In genomic region chrIII:832855-833504, ce11 we compare ENCODE assay signal across 6 worm cellular contexts.
TF ChIP-seq lines count a peak whose summit lies in the region.

TSS of gene zip-2 (plus strand) at chrIII:832982.

TF ChIP-seq in whole organism, L1 larva, 84 proteins besides CTCF, POLR2A, EP300 and RAD21 (continues in another document):
- TF ChIP-seq ceh-63 (GFP tag; optimal IDR thresholded peaks at IDR 0.05; lab: Kevin White, UChicago) (no peak), vab-15 (tag; optimal IDR thresholded peaks at IDR 0.05; lab: Kevin White, UChicago) (no peak), fos-1 (tag; optimal IDR thresholded peaks at IDR 0.05; lab: Kevin White, UChicago) (no peak), nhr-11 (tag; optimal IDR thresholded peaks at IDR 0.05; lab: Kevin White, UChicago) (no peak), mep-1 (tag; optimal IDR thresholded peaks at IDR 0.05; lab: Kevin White, UChicago) (no peak), snpc-4 (tag; optimal IDR thresholded peaks at IDR 0.05; lab: Kevin White, UChicago) (no peak), tbx-2 (tag; optimal IDR thresholded peaks at IDR 0.05; lab: Kevin White, UChicago) (no peak), lsy-2 (tag; optimal IDR thresholded peaks at IDR 0.05; lab: Kevin White, UChicago) (peak in 1 of 2 experiments; percentile 9), nhr-84 (tag; optimal IDR thresholded peaks at IDR 0.05; lab: Kevin White, UChicago) (no peak), sup-37 (GFP tag; optimal IDR thresholded peaks at IDR 0.05; lab: Kevin White, UChicago) (no peak), dsc-1 (tag; optimal IDR thresholded peaks at IDR 0.05; lab: Kevin White, UChicago) (no peak), nhr-77 (tag; optimal IDR thresholded peaks at IDR 0.05; lab: Kevin White, UChicago) (no peak), lin-13 (GFP tag; optimal IDR thresholded peaks at IDR 0.05; lab: Kevin White, UChicago) (no peak), zag-1 (tag; optimal IDR thresholded peaks at IDR 0.05; lab: Kevin White, UChicago) (no peak), lir-3 (tag; optimal IDR thresholded peaks at IDR 0.05; lab: Kevin White, UChicago; ENCODE audit: poor library complexity) (peak; percentile 7), swsn-7 (tag; optimal IDR thresholded peaks at IDR 0.05; lab: Kevin White, UChicago) (no peak)

TF ChIP-seq in whole organism, L2 larva, 48 proteins besides CTCF, POLR2A, EP300 and RAD21:
- peak; percentile 76 for TF ChIP-seq crh-2 (tag; optimal IDR thresholded peaks at IDR 0.05; lab: Kevin White, UChicago)
- peak; percentile 88 for TF ChIP-seq nhr-129 (tag; optimal IDR thresholded peaks at IDR 0.05; lab: Kevin White, UChicago)
- TF ChIP-seq nhr-25 (tag; optimal IDR thresholded peaks at IDR 0.05; lab: Kevin White, UChicago), result peak; percentile 16
- peak; percentile 45 for TF ChIP-seq nhr-21 (tag; optimal IDR thresholded peaks at IDR 0.05; lab: Kevin White, UChicago)
- peak; percentile 18 for TF ChIP-seq C34F6.9 (tag; optimal IDR thresholded peaks at IDR 0.05; lab: Kevin White, UChicago)
- TF ChIP-seq mbf-1 (tag; optimal IDR thresholded peaks at IDR 0.05; lab: Kevin White, UChicago), result no peak
- TF ChIP-seq gmeb-1 (tag; optimal IDR thresholded peaks at IDR 0.05; lab: Kevin White, UChicago), result peak; percentile 49
- TF ChIP-seq sma-3 (GFP tag; optimal IDR thresholded peaks at IDR 0.05; lab: Kevin White, UChicago), result peak; percentile 11
- peak; percentile 60 for TF ChIP-seq sma-9 (GFP tag; optimal IDR thresholded peaks at IDR 0.05; lab: Kevin White, UChicago)
- no peak for TF ChIP-seq sma-9 (tag; optimal IDR thresholded peaks at IDR 0.05; lab: Kevin White, UChicago)
- peak; percentile 4 for TF ChIP-seq lin-13 (GFP tag; optimal IDR thresholded peaks at IDR 0.05; lab: Kevin White, UChicago)
- TF ChIP-seq ztf-1 (GFP tag; conservative IDR thresholded peaks at IDR 0.05; lab: Robert Waterston, UW), result no peak
- no peak for TF ChIP-seq skn-1 (tag; optimal IDR thresholded peaks at IDR 0.05; lab: Kevin White, UChicago)
- TF ChIP-seq fos-1 (tag; optimal IDR thresholded peaks at IDR 0.05; lab: Kevin White, UChicago), result peak; percentile 95
- TF ChIP-seq ama-1 (optimal IDR thresholded peaks at IDR 0.05; lab: Kevin White, UChicago), result peak; percentile 2

TF ChIP-seq in whole organism, L3 larva, 47 proteins besides CTCF, POLR2A, EP300 and RAD21 (continues in another document):
- TF ChIP-seq elt-2 (tag; optimal IDR thresholded peaks at IDR 0.05; lab: Kevin White, UChicago), result peak; percentile 93
- no peak for TF ChIP-seq lin-15B (tag; optimal IDR thresholded peaks at IDR 0.05; lab: Kevin White, UChicago)
- no peak for TF ChIP-seq snpc-4 (tag; optimal IDR thresholded peaks at IDR 0.05; lab: Kevin White, UChicago)
- TF ChIP-seq ztf-4 (tag; optimal IDR thresholded peaks at IDR 0.05; lab: Kevin White, UChicago), result no peak
- TF ChIP-seq R02D3.7 (tag; optimal IDR thresholded peaks at IDR 0.05; lab: Kevin White, UChicago), result no peak
- no peak for TF ChIP-seq lin-39 (tag; optimal IDR thresholded peaks at IDR 0.05; lab: Kevin White, UChicago)
- TF ChIP-seq ama-1 (optimal IDR thresholded peaks at IDR 0.05; lab: Kevin White, UChicago), result no peak
- no peak for TF ChIP-seq ceh-16 (tag; optimal IDR thresholded peaks at IDR 0.05; lab: Kevin White, UChicago)
- no peak for TF ChIP-seq nhr-77 (tag; optimal IDR thresholded peaks at IDR 0.05; lab: Kevin White, UChicago)
- peak; percentile 79 for TF ChIP-seq pha-4 (tag; optimal IDR thresholded peaks at IDR 0.05; lab: Kevin White, UChicago)
- no peak for TF ChIP-seq daf-12 (tag; optimal IDR thresholded peaks at IDR 0.05; lab: Kevin White, UChicago)
- TF ChIP-seq egl-5 (tag; optimal IDR thresholded peaks at IDR 0.05; lab: Kevin White, UChicago), result no peak
- no peak for TF ChIP-seq ceh-9 (tag; optimal IDR thresholded peaks at IDR 0.05; lab: Kevin White, UChicago)
- no peak for TF ChIP-seq aly-2 (tag; optimal IDR thresholded peaks at IDR 0.05; lab: Kevin White, UChicago)
- no peak for TF ChIP-seq elt-3 (tag; optimal IDR thresholded peaks at IDR 0.05; lab: Kevin White, UChicago)
- no peak for TF ChIP-seq unc-62 (GFP tag; optimal IDR thresholded peaks at IDR 0.05; lab: Kevin White, UChicago)
- TF ChIP-seq pqm-1 (tag; optimal IDR thresholded peaks at IDR 0.05; lab: Kevin White, UChicago), result peak; percentile 98
- TF ChIP-seq nhr-11 (tag; optimal IDR thresholded peaks at IDR 0.05; lab: Kevin White, UChicago), result no peak

TF ChIP-seq in whole organism, L4 larva, 104 proteins besides CTCF, POLR2A, EP300 and RAD21 (continues in another document):
- TF ChIP-seq ceh-32 (tag; optimal IDR thresholded peaks at IDR 0.05; lab: Kevin White, UChicago; ENCODE audit: poor library complexity) (no peak), pha-4 (GFP tag; IDR thresholded peaks at IDR 0.05; lab: Robert Waterston, UW) (no peak), pha-4 (tag; optimal IDR thresholded peaks at IDR 0.05; lab: Kevin White, UChicago) (peak; percentile 25), dve-1 (tag; optimal IDR thresholded peaks at IDR 0.05; lab: Kevin White, UChicago; ENCODE audit: insufficient read depth) (peak; percentile 95), lsy-2 (tag; optimal IDR thresholded peaks at IDR 0.05; lab: Kevin White, UChicago) (peak in 1 of 2 experiments; percentile 58), dmd-9 (GFP tag; IDR thresholded peaks at IDR 0.05; lab: Robert Waterston, UW) (no peak), aha-1 (tag; lab: Kevin White, UChicago) (peak; percentile 91), mep-1 (tag; optimal IDR thresholded peaks at IDR 0.05; lab: Kevin White, UChicago) (peak; percentile 68), pqm-1 (tag; optimal IDR thresholded peaks at IDR 0.05; lab: Kevin White, UChicago) (peak; percentile 84), hlh-11 (tag; optimal IDR thresholded peaks at IDR 0.05; lab: Kevin White, UChicago) (peak; percentile 89), unc-62 (GFP tag; optimal IDR thresholded peaks at IDR 0.05 in 1 of 2; lab: Kevin White, UChicago) (peak in 1 of 2 experiments; percentile 79), unc-62 (tag; optimal IDR thresholded peaks at IDR 0.05; lab: Kevin White, UChicago) (no peak), tra-1 (GFP tag; IDR thresholded peaks at IDR 0.05; lab: Robert Waterston, UW) (0 out of 2 replicates have a peak, but pooled peaks have one; percentile 41), nhr-11 (tag; optimal IDR thresholded peaks at IDR 0.05; lab: Kevin White, UChicago) (peak; percentile 33), ztf-7 (tag; optimal IDR thresholded peaks at IDR 0.05; lab: Kevin White, UChicago) (peak; percentile 7), jun-1 (tag; optimal IDR thresholded peaks at IDR 0.05; lab: Kevin White, UChicago) (peak; percentile 45)

TF ChIP-seq in whole organism, late embryonic, 69 proteins besides CTCF, POLR2A, EP300 and RAD21:
- TF ChIP-seq pha-2 (tag; optimal IDR thresholded peaks at IDR 0.05; lab: Kevin White, UChicago), result no peak
- no peak for TF ChIP-seq ceh-48 (tag; optimal IDR thresholded peaks at IDR 0.05; lab: Kevin White, UChicago)
- peak; percentile 27 for TF ChIP-seq elt-2 (tag; optimal IDR thresholded peaks at IDR 0.05; lab: Kevin White, UChicago)
- no peak for TF ChIP-seq hlh-15 (tag; optimal IDR thresholded peaks at IDR 0.05; lab: Kevin White, UChicago)

TF ChIP-seq in whole organism, young adult, 124 proteins besides CTCF, POLR2A, EP300 and RAD21:
- TF ChIP-seq B0336.3 (GFP tag; IDR thresholded peaks at IDR 0.05; lab: Robert Waterston, UW) (no peak), hmg-20 (GFP tag; IDR thresholded peaks at IDR 0.05; lab: Robert Waterston, UW) (no peak), sdz-38 (tag; optimal IDR thresholded peaks at IDR 0.05; lab: Kevin White, UChicago) (no peak), cebp-1 (GFP tag; IDR thresholded peaks at IDR 0.05; lab: Robert Waterston, UW) (peak; percentile 29; the same call in 1 of the 2 replicates), cebp-1 (tag; optimal IDR thresholded peaks at IDR 0.05; lab: Kevin White, UChicago) (peak; percentile 71), ama-1 (optimal IDR thresholded peaks at IDR 0.05; lab: Kevin White, UChicago) (no peak), ama-1 (GFP tag; optimal IDR thresholded peaks at IDR 0.05; lab: Kevin White, UChicago) (no peak), him-1 (tag; optimal IDR thresholded peaks at IDR 0.05; lab: Kevin White, UChicago) (no peak), somi-1 (GFP tag; optimal IDR thresholded peaks at IDR 0.05; lab: Kevin White, UChicago) (no peak), let-607 (tag; optimal IDR thresholded peaks at IDR 0.05; lab: Kevin White, UChicago) (no peak), tlf-1 (GFP tag; optimal IDR thresholded peaks at IDR 0.05; lab: Kevin White, UChicago) (peak; percentile 14), F33H1.4 (GFP tag; IDR thresholded peaks at IDR 0.05; lab: Robert Waterston, UW) (no peak), tbx-9 (tag; optimal IDR thresholded peaks at IDR 0.05; lab: Kevin White, UChicago; ENCODE audit: borderline replicate concordance) (no peak), F39B2.1 (GFP tag; IDR thresholded peaks at IDR 0.05; lab: Robert Waterston, UW) (no peak), attf-5 (GFP tag; optimal IDR thresholded peaks at IDR 0.05; lab: Kevin White, UChicago) (peak; percentile 34), tbp1 (GFP tag; optimal IDR thresholded peaks at IDR 0.05; lab: Kevin White, UChicago) (peak; percentile 13), atf-7 (tag; optimal IDR thresholded peaks at IDR 0.05; lab: Kevin White, UChicago) (peak; percentile 70), lin-54 (GFP tag; optimal IDR thresholded peaks at IDR 0.05; lab: Kevin White, UChicago) (no peak), madf-3 (GFP tag; IDR thresholded peaks at IDR 0.05; lab: Robert Waterston, UW) (no peak), Y79H2A.3 (GFP tag; conservative IDR thresholded peaks at IDR 0.05; lab: Robert Waterston, UW) (no peak), gei-17 (GFP tag; optimal IDR thresholded peaks at IDR 0.05; lab: Kevin White, UChicago) (no peak), nhr-80 (tag; optimal IDR thresholded peaks at IDR 0.05; lab: Kevin White, UChicago) (peak; percentile 91), K11D2.4 (GFP tag; IDR thresholded peaks at IDR 0.05; lab: Robert Waterston, UW) (no peak), madf-10 (tag; optimal IDR thresholded peaks at IDR 0.05; lab: Kevin White, UChicago) (peak; percentile 27), unc-62 (GFP tag; optimal IDR thresholded peaks at IDR 0.05; lab: Kevin White, UChicago) (peak; percentile 8)
